Fruit fly (Drosophila melanogaster) whole organism, adult: ENCODE measurements around the gene bbx.

ENCODE experiments used
- CG11617 ChIP-seq: fragments of 200-800 bp; sonication (Bioruptor generic); optimal IDR thresholded peaks from 2 replicates; lab custom pipeline; 2017; ENCODE audit warnings: mild to moderate bottlenecking, missing biosample characterization, missing genetic modification reagents, missing genetic modification characterization
- CG12768 ChIP-seq: fragments of 200-800 bp; sonication (Bioruptor generic); optimal IDR thresholded peaks from 2 replicates; lab custom pipeline; 2017; ENCODE audit warnings: missing biosample characterization, missing genetic modification characterization, mild to moderate bottlenecking, moderate library complexity, missing genetic modification reagents
- CG14711 ChIP-seq: fragments of 200-800 bp; sonication (Bioruptor generic); optimal IDR thresholded peaks from 2 replicates; lab custom pipeline; 2018; ENCODE audit warnings: missing biosample characterization, mild to moderate bottlenecking, missing genetic modification characterization, moderate library complexity
- CG1620 ChIP-seq: fragments of 200-800 bp; sonication (Bioruptor generic); optimal IDR thresholded peaks from 2 replicates; lab custom pipeline; 2016; ENCODE audit warnings: missing biosample characterization, missing genetic modification characterization
- CG33017 ChIP-seq: fragments of 200-800 bp; sonication (Bioruptor generic); optimal IDR thresholded peaks from 2 replicates; lab custom pipeline; 2018; ENCODE audit warnings: missing biosample characterization, mild to moderate bottlenecking, missing genetic modification characterization, moderate library complexity
- CG5204 ChIP-seq: fragments of 200-800 bp; sonication (Bioruptor generic); optimal IDR thresholded peaks from 2 replicates; lab custom pipeline; 2016; ENCODE audit warnings: missing biosample characterization, missing genetic modification characterization
- CG7045 ChIP-seq: fragments of 200-800 bp; sonication (Bioruptor generic); optimal IDR thresholded peaks from 2 replicates; lab custom pipeline; 2017; ENCODE audit warnings: missing biosample characterization, mild to moderate bottlenecking, missing genetic modification characterization
- CG7101 ChIP-seq: fragments of 200-800 bp; sonication (Bioruptor generic); optimal IDR thresholded peaks from 2 replicates; lab custom pipeline; 2018; ENCODE audit warnings: missing biosample characterization, mild to moderate bottlenecking, missing genetic modification characterization, moderate library complexity
- Clk ChIP-seq: fragments of 200-800 bp; sonication (Bioruptor generic); optimal IDR thresholded peaks from 2 replicates; lab custom pipeline; 2017; ENCODE audit warnings: missing biosample characterization, missing genetic modification characterization
- Crg-1 ChIP-seq: fragments of 200-800 bp; sonication (Bioruptor generic); optimal IDR thresholded peaks from 2 replicates; lab custom pipeline; 2016; ENCODE audit warnings: missing biosample characterization, missing genetic modification characterization
- Hr96 ChIP-seq: fragments of 200-800 bp; sonication (Bioruptor generic); optimal IDR thresholded peaks from 2 replicates; lab custom pipeline; 2016; ENCODE audit warnings: missing biosample characterization, missing genetic modification characterization
- Mnt ChIP-seq: fragments of 200-800 bp; sonication (Bioruptor generic); optimal IDR thresholded peaks from 2 replicates; lab custom pipeline; 2016; ENCODE audit warnings: missing biosample characterization, mild to moderate bottlenecking, missing genetic modification characterization
- bab1 ChIP-seq: fragments of 200-800 bp; sonication (Bioruptor generic); optimal IDR thresholded peaks from 3 replicates; lab custom pipeline; 2019; ENCODE audit warnings: missing biosample characterization, mild to moderate bottlenecking, missing genetic modification characterization, moderate library complexity
- cic ChIP-seq: fragments of 200-800 bp; sonication (Bioruptor generic); optimal IDR thresholded peaks from 2 replicates; lab custom pipeline; 2017; ENCODE audit warnings: missing biosample characterization, mild to moderate bottlenecking, missing genetic modification characterization, moderate library complexity
- cnc ChIP-seq, 2 experiments: fragments of >200 bp; optimal IDR thresholded peaks; 2 replicates each; lab custom pipeline; 2017
- kay ChIP-seq: fragments of 200-800 bp; sonication (Bioruptor generic); peaks from one replicate; lab custom pipeline; 2016; ENCODE audit warnings: missing biosample characterization, missing genetic modification characterization, borderline replicate concordance
- ovo ChIP-seq: fragments of 200-800 bp; sonication (Bioruptor generic); optimal IDR thresholded peaks from 2 replicates; lab custom pipeline; 2016; ENCODE audit warnings: missing biosample characterization, missing genetic modification characterization
- pad ChIP-seq: fragments of 200-800 bp; sonication (Bioruptor generic); optimal IDR thresholded peaks from 3 replicates; lab custom pipeline; 2017; ENCODE audit warnings: missing biosample characterization, missing genetic modification characterization, mild to moderate bottlenecking, moderate library complexity, missing genetic modification reagents
- tj ChIP-seq: fragments of 200-800 bp; sonication (Bioruptor generic); optimal IDR thresholded peaks from 3 replicates; lab custom pipeline; 2017; ENCODE audit warnings: missing biosample characterization, mild to moderate bottlenecking, missing genetic modification characterization, moderate library complexity
- toe ChIP-seq: fragments of 200-800 bp; sonication (Bioruptor generic); optimal IDR thresholded peaks from 2 replicates; lab custom pipeline; 2016; ENCODE audit warnings: missing biosample characterization, missing genetic modification characterization

bbx gene

dm6 chrX:21362878-21363277, at the start of gene bbx, which contains the start of gene waw:
bbx (plus strand) TSS chrX:21363028.
waw (plus strand) TSS chrX:21363028.
- TF ChIP-seq CG7101 (tag; lab: Kevin White, UChicago) (peak; percentile 57), CG1620 (GFP tag; lab: Kevin White, UChicago) (peak; percentile 57), CG14711 (tag; lab: Kevin White, UChicago) (peak; percentile 21), cnc (optimal IDR thresholded peaks at IDR 0.05; lab: Kevin White, UChicago) (no peak), Mnt (peak; percentile 100), cic (GFP tag; lab: Kevin White, UChicago) (peak; percentile 14), bab1 (GFP tag; lab: Kevin White, UChicago) (peak; percentile 52), kay (GFP tag; lab: Kevin White, UChicago) (no peak), tj (GFP tag; lab: Kevin White, UChicago) (peak; percentile 5), pad (GFP tag; lab: Kevin White, UChicago) (peak; percentile 18), Crg-1 (peak; percentile 42), CG7045 (GFP tag; lab: Kevin White, UChicago) (no peak), Hr96 (GFP tag; lab: Kevin White, UChicago) (no peak), Clk (GFP tag; lab: Kevin White, UChicago) (no peak), CG12768 (no peak), CG5204 (GFP tag; lab: Kevin White, UChicago) (no peak), CG11617 (peak; percentile 55), CG33017 (tag; lab: Kevin White, UChicago) (no peak), toe (no peak), ovo (GFP tag; lab: Kevin White, UChicago) (no peak)

DNA sequence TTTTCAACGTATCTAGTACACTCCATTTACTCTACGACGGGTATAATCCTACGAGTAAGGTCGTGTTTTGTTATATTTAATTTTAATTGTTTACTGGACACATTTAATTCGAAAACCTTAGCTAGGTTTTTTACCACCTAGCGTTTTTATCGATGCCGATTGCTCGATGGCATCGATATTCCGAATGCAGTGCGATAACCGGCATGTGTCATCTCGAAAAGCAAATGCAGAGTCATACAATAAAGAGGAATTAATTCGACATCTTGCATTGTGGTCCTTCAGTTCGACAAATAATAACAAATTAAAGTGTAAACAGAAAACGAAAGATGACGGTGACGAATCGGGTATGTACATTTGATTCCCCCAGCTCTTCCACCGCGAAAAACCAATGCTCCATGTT, 47.0 kb upstream of the bbx start, which contains the start of gene Rpt6:
Gene Rpt6, plus strand, starts transcription at position 201 of the 400 bp plus-strand sequence.
- TF ChIP-seq CG11617 (no peak), bab1 (GFP tag; lab: Kevin White, UChicago) (peak; percentile 42), CG33017 (tag; lab: Kevin White, UChicago) (no peak), Crg-1 (no peak), Mnt (peak; percentile 22), CG1620 (GFP tag; lab: Kevin White, UChicago) (peak; percentile 6), cnc (optimal IDR thresholded peaks at IDR 0.05; lab: Kevin White, UChicago) (peak; percentile 50 to 83), tj (GFP tag; lab: Kevin White, UChicago) (peak; percentile 53), CG14711 (tag; lab: Kevin White, UChicago) (no peak)

DNA sequence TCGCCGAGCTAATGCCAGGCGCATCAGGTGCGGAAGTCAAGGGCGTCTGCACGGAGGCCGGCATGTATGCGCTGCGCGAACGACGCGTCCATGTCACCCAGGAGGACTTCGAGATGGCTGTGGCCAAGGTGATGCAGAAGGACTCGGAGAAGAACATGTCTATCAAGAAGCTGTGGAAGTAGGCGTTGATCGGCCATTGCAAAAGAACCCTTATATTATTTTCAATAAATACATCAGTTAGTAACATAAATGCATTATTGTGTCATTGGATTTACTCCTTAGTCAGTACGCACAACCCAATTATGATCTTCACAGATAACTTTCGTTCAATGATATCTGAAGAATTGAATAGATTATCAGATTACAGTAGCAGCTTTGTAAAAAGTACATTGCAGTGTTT, 45.4 kb upstream of the bbx start, which contains the start of gene CG1801:
Gene CG1801, minus strand, starts transcription at position 101 of the 400 bp plus-strand sequence.
- TF ChIP-seq Hr96 (GFP tag; lab: Kevin White, UChicago) = no peak
- TF ChIP-seq CG7045 (GFP tag; lab: Kevin White, UChicago) = no peak
- no peak for TF ChIP-seq tj (GFP tag; lab: Kevin White, UChicago)
- TF ChIP-seq ovo (GFP tag; lab: Kevin White, UChicago) = no peak
- TF ChIP-seq Mnt = no peak
- no peak for TF ChIP-seq kay (GFP tag; lab: Kevin White, UChicago)
- TF ChIP-seq cic (GFP tag; lab: Kevin White, UChicago) = no peak
- TF ChIP-seq CG7101 (tag; lab: Kevin White, UChicago) = no peak
- no peak for TF ChIP-seq Crg-1
- no peak for TF ChIP-seq Clk (GFP tag; lab: Kevin White, UChicago)

- TF ChIP-seq Crg-1 = peak; percentile 84
- TF ChIP-seq toe = peak; percentile 67
- TF ChIP-seq Clk (GFP tag; lab: Kevin White, UChicago) = peak; percentile 16
- peak; percentile 75 for TF ChIP-seq pad (GFP tag; lab: Kevin White, UChicago)
- peak; percentile 89 for TF ChIP-seq CG7101 (tag; lab: Kevin White, UChicago)
- peak; percentile 56 for TF ChIP-seq Mnt
- TF ChIP-seq ovo (GFP tag; lab: Kevin White, UChicago) = peak; percentile 55
- TF ChIP-seq kay (GFP tag; lab: Kevin White, UChicago) = no peak
- peak; percentile 81 for TF ChIP-seq bab1 (GFP tag; lab: Kevin White, UChicago)
- TF ChIP-seq CG33017 (tag; lab: Kevin White, UChicago) = peak; percentile 67
- TF ChIP-seq Hr96 (GFP tag; lab: Kevin White, UChicago) = no peak
- no peak for TF ChIP-seq cnc (optimal IDR thresholded peaks at IDR 0.05; lab: Kevin White, UChicago)
- peak; percentile 76 for TF ChIP-seq cic (GFP tag; lab: Kevin White, UChicago)
- peak; percentile 65 for TF ChIP-seq CG7045 (GFP tag; lab: Kevin White, UChicago)
- peak; percentile 82 for TF ChIP-seq CG14711 (tag; lab: Kevin White, UChicago)
- TF ChIP-seq tj (GFP tag; lab: Kevin White, UChicago) = peak; percentile 85
- TF ChIP-seq CG1620 (GFP tag; lab: Kevin White, UChicago) = peak; percentile 83
- peak; percentile 76 for TF ChIP-seq CG12768
- peak; percentile 77 for TF ChIP-seq CG5204 (GFP tag; lab: Kevin White, UChicago)
- peak; percentile 80 for TF ChIP-seq CG11617
Measured at dm6 chrX:21319202-21319772, 43.5 kb upstream of the bbx start, which contains the start of the genes SLIRP1 and anox. SLIRP1 (minus strand) TSS chrX:21319296. anox (minus strand) TSS chrX:21319296.

DNA sequence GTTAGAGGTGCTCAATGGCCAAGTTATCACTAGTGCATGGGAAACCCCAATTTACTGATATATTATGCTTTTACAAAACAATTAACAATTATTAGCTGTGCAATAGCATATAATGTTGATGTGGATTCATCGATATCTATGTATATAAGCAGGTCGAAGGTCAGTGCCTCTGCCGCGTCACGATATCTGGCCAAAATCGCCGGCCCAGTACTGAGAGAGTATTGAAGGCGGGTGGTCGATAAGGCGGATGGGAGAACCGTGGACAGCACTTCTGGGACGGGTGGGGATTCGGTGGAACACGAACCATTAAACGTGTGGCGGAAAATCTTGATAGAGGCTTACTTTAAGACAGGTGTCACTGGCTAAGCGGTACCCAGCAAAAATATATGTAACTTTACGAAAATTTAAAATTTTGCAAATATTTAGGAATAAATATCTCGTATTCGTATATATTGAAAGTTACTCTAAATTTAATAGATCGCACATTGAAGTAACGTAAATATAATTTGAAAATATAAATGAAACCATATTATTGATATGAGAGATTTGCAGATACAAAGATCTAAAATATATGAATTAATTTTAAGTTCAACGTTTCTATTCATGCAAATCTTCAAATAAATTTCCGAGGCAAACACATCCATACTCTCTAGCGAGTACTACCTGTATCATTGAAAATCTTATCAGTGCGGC, 40.4 kb upstream of the bbx start:
- TF ChIP-seq CG7045 (GFP tag; lab: Kevin White, UChicago) (peak; percentile 33), CG7101 (tag; lab: Kevin White, UChicago) (no peak), tj (GFP tag; lab: Kevin White, UChicago) (no peak), CG14711 (tag; lab: Kevin White, UChicago) (peak; percentile 64), Hr96 (GFP tag; lab: Kevin White, UChicago) (no peak), Clk (GFP tag; lab: Kevin White, UChicago) (peak; percentile 30), pad (GFP tag; lab: Kevin White, UChicago) (peak; percentile 62), kay (GFP tag; lab: Kevin White, UChicago) (no peak), cic (GFP tag; lab: Kevin White, UChicago) (no peak), toe (peak; percentile 48)
